Fruit fly (Drosophila melanogaster) whole organism, embryonic: ENCODE results near the gene MICU3.

Experiments
- Antp ChIP-seq: fragments of 200-800 bp; sonication (Bioruptor generic); optimal IDR thresholded peaks from 3 replicates; lab custom pipeline; 2016; ENCODE audit warnings: missing biosample characterization, missing genetic modification characterization
- B-H2 ChIP-seq: fragments of 200-800 bp; sonication (Bioruptor generic); optimal IDR thresholded peaks from 2 replicates; lab custom pipeline; 2018; ENCODE audit warnings: missing biosample characterization, mild to moderate bottlenecking, missing genetic modification characterization
- CG11247 ChIP-seq: fragments of 200-800 bp; sonication (Bioruptor generic); IDR thresholded peaks from 2 replicates; pipeline ENCODE4 v1.3.6; 2022; ENCODE audit warnings: missing biosample characterization, missing genetic modification characterization
- CG12236 ChIP-seq: fragments of 200-800 bp; sonication (Bioruptor generic); optimal IDR thresholded peaks from 2 replicates; lab custom pipeline; 2016; ENCODE audit warnings: missing biosample characterization, missing genetic modification characterization
- CG1233 ChIP-seq: fragments of 200-800 bp; sonication (Bioruptor generic); optimal IDR thresholded peaks from 4 replicates; lab custom pipeline; 2018; ENCODE audit warnings: missing biosample characterization, mild to moderate bottlenecking, missing genetic modification characterization
- CG14860 ChIP-seq: fragments of 200-800 bp; sonication (Bioruptor generic); IDR thresholded peaks from 3 replicates; pipeline ENCODE4 v1.3.6; 2022; ENCODE audit warnings: missing biosample characterization, missing genetic modification characterization; ENCODE audit not compliant: partially characterized antibody
- CG15073 ChIP-seq: fragments of 200-800 bp; sonication (Bioruptor generic); optimal IDR thresholded peaks from 2 replicates; lab custom pipeline; 2016; ENCODE audit warnings: missing biosample characterization, missing genetic modification characterization
- CG16813 ChIP-seq: fragments of 200-800 bp; sonication (Bioruptor generic); IDR thresholded peaks from 3 replicates; pipeline ENCODE4 v1.3.6; 2022; ENCODE audit warnings: missing biosample characterization, missing genetic modification characterization; ENCODE audit not compliant: partially characterized antibody
- CG17359 ChIP-seq: fragments of 200-800 bp; sonication (Bioruptor generic); optimal IDR thresholded peaks from 3 replicates; lab custom pipeline; 2018; ENCODE audit warnings: missing biosample characterization, mild to moderate bottlenecking, missing genetic modification characterization, moderate library complexity
- CG1792 ChIP-seq: fragments of 200-800 bp; sonication (Bioruptor generic); optimal IDR thresholded peaks from 2 replicates; lab custom pipeline; 2016; ENCODE audit warnings: missing biosample characterization, missing genetic modification characterization
- CG18011 ChIP-seq: fragments of 200-800 bp; sonication (Bioruptor generic); optimal IDR thresholded peaks from 2 replicates; lab custom pipeline; 2017; ENCODE audit warnings: missing biosample characterization, missing genetic modification characterization, mild to moderate bottlenecking, moderate library complexity, missing genotype
- CG30403 ChIP-seq: fragments of 200-800 bp; sonication (Bioruptor generic); optimal IDR thresholded peaks from 3 replicates; lab custom pipeline; 2016; ENCODE audit warnings: missing biosample characterization, missing genetic modification characterization
- CG3407 ChIP-seq: fragments of 200-800 bp; sonication (Bioruptor generic); optimal IDR thresholded peaks from 2 replicates; lab custom pipeline; 2018; ENCODE audit warnings: missing biosample characterization, mild to moderate bottlenecking, missing genetic modification characterization
- CG3838 ChIP-seq: fragments of 200-800 bp; sonication (Bioruptor generic); optimal IDR thresholded peaks from 3 replicates; lab custom pipeline; 2016; ENCODE audit warnings: missing biosample characterization, missing genetic modification characterization
- CG42726 ChIP-seq: fragments of 200-800 bp; sonication (Bioruptor generic); IDR thresholded peaks from 2 replicates; pipeline ENCODE4 v1.3.6; 2022; ENCODE audit warnings: missing biosample characterization, missing genetic modification characterization; ENCODE audit not compliant: partially characterized antibody
- CG4404 ChIP-seq: fragments of 200-800 bp; sonication (Bioruptor generic); IDR thresholded peaks from 2 replicates; pipeline ENCODE4 v1.3.6; 2022; ENCODE audit warnings: missing biosample characterization, missing genetic modification characterization
- CG4854 ChIP-seq: fragments of 200-800 bp; sonication (Bioruptor generic); optimal IDR thresholded peaks from 2 replicates; lab custom pipeline; 2016; ENCODE audit warnings: missing biosample characterization, missing genetic modification characterization, inconsistent platforms
- CG5953 ChIP-seq: fragments of 200-800 bp; sonication (Bioruptor generic); IDR thresholded peaks from 2 replicates; pipeline ENCODE4 v1.3.6; 2022; ENCODE audit warnings: missing biosample characterization, missing genetic modification characterization
- CG6175 ChIP-seq: fragments of 200-800 bp; sonication (Bioruptor generic); IDR thresholded peaks from 3 replicates; pipeline ENCODE4 v1.3.6; 2022; ENCODE audit warnings: missing biosample characterization, missing genetic modification characterization
- CG7357 ChIP-seq: fragments of 200-800 bp; sonication (Bioruptor generic); IDR thresholded peaks from 3 replicates; pipeline ENCODE4 v1.3.6; 2022; ENCODE audit warnings: missing biosample characterization, missing genetic modification characterization
- CG8089 ChIP-seq: fragments of 200-800 bp; sonication (Bioruptor generic); optimal IDR thresholded peaks from 3 replicates; lab custom pipeline; 2016; ENCODE audit warnings: missing biosample characterization, missing genetic modification characterization
- CG9609 ChIP-seq: fragments of 200-800 bp; sonication (Bioruptor generic); optimal IDR thresholded peaks from 3 replicates; lab custom pipeline; 2016; ENCODE audit warnings: missing biosample characterization, missing genetic modification characterization
- CG9797 ChIP-seq: fragments of 200-800 bp; sonication (Bioruptor generic); optimal IDR thresholded peaks from 3 replicates; lab custom pipeline; 2018; ENCODE audit warnings: missing biosample characterization, mild to moderate bottlenecking, missing genetic modification characterization
- CG9932 ChIP-seq: fragments of 200-800 bp; sonication (Bioruptor generic); IDR thresholded peaks from 2 replicates; pipeline ENCODE4 v1.3.6; 2022; ENCODE audit warnings: missing biosample characterization, missing genetic modification characterization
- Doc3 ChIP-seq: fragments of 200-800 bp; sonication (Bioruptor generic); IDR thresholded peaks from 3 replicates; pipeline ENCODE4 v1.3.6; 2022; ENCODE audit warnings: missing biosample characterization, missing genetic modification characterization; ENCODE audit not compliant: partially characterized antibody
- E2f1 ChIP-seq: fragments of 200-800 bp; sonication (Bioruptor generic); IDR thresholded peaks from 2 replicates; pipeline ENCODE4 v1.3.6; 2022; ENCODE audit warnings: missing biosample characterization, missing genetic modification characterization
- E2f2 ChIP-seq: fragments of 200-800 bp; sonication (Bioruptor generic); IDR thresholded peaks from 2 replicates; pipeline ENCODE4 v1.3.6; 2022; ENCODE audit warnings: missing biosample characterization, missing genetic modification characterization
- HLH3B ChIP-seq: fragments of 200-800 bp; sonication (Bioruptor generic); IDR thresholded peaks from 2 replicates; pipeline ENCODE4 v1.3.6; 2022; ENCODE audit warnings: missing biosample characterization, missing genetic modification characterization
- HmgD ChIP-seq: fragments of 200-800 bp; sonication (Bioruptor generic); optimal IDR thresholded peaks from 3 replicates; lab custom pipeline; 2016; ENCODE audit warnings: missing biosample characterization, missing genetic modification characterization
- Hr78 ChIP-seq, 2 experiments: fragments of 200-800 bp in 1 of 2; fragments of >200 bp in 1 of 2; sonication (Bioruptor generic) in 1 of 2; optimal IDR thresholded peaks; 2 replicates each; lab custom pipeline; 2017 to 2019; ENCODE audit warnings: missing biosample characterization in 2 of 2, missing genetic modification characterization in 2 of 2, mild to moderate bottlenecking in 1 of 2, moderate library complexity in 1 of 2
- Myb ChIP-seq: fragments of 200-800 bp; sonication (Bioruptor generic); optimal IDR thresholded peaks from 2 replicates; lab custom pipeline; 2016; ENCODE audit warnings: missing biosample characterization, missing genetic modification characterization
- Sin3A ChIP-seq: fragments of >200 bp; optimal IDR thresholded peaks from 2 replicates; lab custom pipeline; 2018
- TFAM ChIP-seq: fragments of 200-800 bp; sonication (Bioruptor generic); optimal IDR thresholded peaks from 2 replicates; lab custom pipeline; 2017; ENCODE audit warnings: missing biosample characterization, missing genetic modification characterization, inconsistent platforms
- Tbp ChIP-seq: fragments of >200 bp; optimal IDR thresholded peaks from 2 replicates; lab custom pipeline; 2018; ENCODE audit warnings: missing biosample characterization, missing genetic modification characterization
- crc ChIP-seq: fragments of 200-800 bp; sonication (Bioruptor generic); optimal IDR thresholded peaks from 2 replicates; lab custom pipeline; 2016; ENCODE audit warnings: missing biosample characterization, missing genetic modification characterization
- cwo ChIP-seq: fragments of 200-800 bp; sonication (Bioruptor generic); optimal IDR thresholded peaks from 3 replicates; lab custom pipeline; 2017; ENCODE audit warnings: missing biosample characterization, missing genetic modification characterization, mild to moderate bottlenecking, moderate library complexity, missing genetic modification reagents
- da ChIP-seq: fragments of 200-800 bp; sonication (Bioruptor generic); optimal IDR thresholded peaks from 2 replicates; lab custom pipeline; 2016; ENCODE audit warnings: missing biosample characterization, missing genetic modification characterization
- dati ChIP-seq: fragments of 200-800 bp; sonication (Bioruptor generic); IDR thresholded peaks from 2 replicates; pipeline ENCODE4 v1.3.6; 2022; ENCODE audit warnings: missing biosample characterization, missing genetic modification characterization
- disco-r ChIP-seq: fragments of 200-800 bp; sonication (Bioruptor generic); optimal IDR thresholded peaks from 2 replicates; lab custom pipeline; 2016; ENCODE audit warnings: missing biosample characterization, missing genetic modification characterization
- en ChIP-seq: fragments of 200-800 bp; sonication (Bioruptor generic); optimal IDR thresholded peaks from 2 replicates; lab custom pipeline; 2016; ENCODE audit warnings: missing biosample characterization, missing genetic modification characterization
- fd3F ChIP-seq: fragments of 200-800 bp; sonication (Bioruptor generic); optimal IDR thresholded peaks from 2 replicates; lab custom pipeline; 2018; ENCODE audit warnings: missing biosample characterization, mild to moderate bottlenecking, missing genetic modification characterization, moderate library complexity
- h ChIP-seq: fragments of >200 bp; optimal IDR thresholded peaks from 2 replicates; lab custom pipeline; 2017
- lab ChIP-seq: fragments of 200-800 bp; sonication (Bioruptor generic); optimal IDR thresholded peaks from 3 replicates; lab custom pipeline; 2017; ENCODE audit warnings: missing biosample characterization, missing genetic modification characterization, mild to moderate bottlenecking, moderate library complexity, missing genetic modification reagents
- lilli ChIP-seq: fragments of 200-800 bp; sonication (Bioruptor generic); optimal IDR thresholded peaks from 3 replicates; lab custom pipeline; 2016; ENCODE audit warnings: missing biosample characterization, missing genetic modification characterization
- nom ChIP-seq: fragments of 200-800 bp; sonication (Bioruptor generic); optimal IDR thresholded peaks from 2 replicates; lab custom pipeline; 2017; ENCODE audit warnings: missing biosample characterization, missing genetic modification characterization, mild to moderate bottlenecking, moderate library complexity, missing genetic modification reagents
- pan ChIP-seq, 4 experiments: fragments of >200 bp in 3 of 4; fragments of 200-800 bp in 1 of 4; sonication (Bioruptor generic) in 1 of 4; optimal IDR thresholded peaks in 3 of 4; IDR thresholded peaks in 1 of 4; 2 replicates each; pipeline versions ENCODE4 v1.3.6 to Lab custom; 2017 to 2022; ENCODE audit warnings: missing biosample characterization in 2 of 4, missing genetic modification characterization in 2 of 4, mixed read lengths in 1 of 4
- pum ChIP-seq: fragments of 200-800 bp; sonication (Bioruptor generic); optimal IDR thresholded peaks from 2 replicates; lab custom pipeline; 2016; ENCODE audit warnings: missing biosample characterization, missing genetic modification characterization
- row ChIP-seq: fragments of 200-800 bp; sonication (Bioruptor generic); IDR thresholded peaks from 3 replicates; pipeline ENCODE4 v1.3.6; 2022; ENCODE audit warnings: missing biosample characterization, missing genetic modification characterization
- sd ChIP-seq: fragments of 200-800 bp; sonication (Bioruptor generic); optimal IDR thresholded peaks from 3 replicates; lab custom pipeline; 2018; ENCODE audit warnings: missing biosample characterization, mild to moderate bottlenecking, missing genetic modification characterization, moderate library complexity
- tio ChIP-seq: fragments of 200-800 bp; sonication (Bioruptor generic); optimal IDR thresholded peaks from 2 replicates; lab custom pipeline; 2017; ENCODE audit warnings: missing biosample characterization, missing genetic modification characterization, inconsistent platforms
- z ChIP-seq: fragments of 200-800 bp; sonication (Bioruptor generic); IDR thresholded peaks from 3 replicates; pipeline ENCODE4 v1.3.6; 2022; ENCODE audit warnings: missing biosample characterization, missing genetic modification characterization
- zfh2 ChIP-seq: fragments of 200-800 bp; sonication (Bioruptor generic); optimal IDR thresholded peaks from 2 replicates; lab custom pipeline; 2016; ENCODE audit warnings: missing biosample characterization, missing genetic modification characterization

Gene MICU3

DNA sequence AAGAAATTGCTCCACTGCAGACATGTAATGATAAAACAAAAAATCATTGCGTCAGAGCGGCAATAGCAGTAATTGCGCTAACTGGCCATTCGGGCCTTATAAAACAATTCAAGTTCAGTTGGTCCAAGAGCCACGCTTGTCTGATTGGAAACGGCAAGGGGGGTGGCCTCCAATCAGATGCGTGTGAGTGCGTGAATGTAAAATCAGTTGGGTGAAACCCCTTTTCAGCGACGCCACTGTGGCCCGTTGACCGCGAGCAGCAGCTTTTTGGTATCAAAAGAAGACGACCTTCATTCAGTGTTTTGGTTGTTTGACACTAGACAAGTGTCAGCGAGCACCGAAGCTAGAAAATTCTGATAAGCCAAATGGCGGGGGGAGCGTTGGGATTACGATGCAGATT, 55.2 kb downstream of the MICU3 start (continued):
- no peak for TF ChIP-seq Doc3
- no peak for TF ChIP-seq CG15073 (GFP tag; lab: Kevin White, UChicago)
- TF ChIP-seq z (GFP tag; lab: Robert Waterston, UW) = no peak
- TF ChIP-seq pum = no peak
- TF ChIP-seq CG14860 (GFP tag; lab: Robert Waterston, UW) = no peak
- no peak for TF ChIP-seq CG16813 (GFP tag; lab: Robert Waterston, UW)
- no peak for TF ChIP-seq Sin3A (lab: Kevin White, UChicago)
- TF ChIP-seq zfh2 = no peak
- no peak for TF ChIP-seq CG9609 (GFP tag; lab: Kevin White, UChicago)
- no peak for TF ChIP-seq da (GFP tag; lab: Kevin White, UChicago)
- no peak for TF ChIP-seq pan (optimal IDR thresholded peaks at IDR 0.05; lab: Kevin White, UChicago)
- peak in 1 of 2 experiments; percentile 44 for TF ChIP-seq pan (GFP tag; optimal IDR thresholded peaks at IDR 0.05 in 1 of 2, IDR thresholded peaks at IDR 0.05 in 1 of 2)
- TF ChIP-seq CG9797 (GFP tag; lab: Kevin White, UChicago) = no peak
- no peak for TF ChIP-seq sd
- no peak for TF ChIP-seq nom (GFP tag; lab: Kevin White, UChicago)
- TF ChIP-seq CG1233 = no peak
- no peak for TF ChIP-seq CG4854 (GFP tag; lab: Kevin White, UChicago)
- no peak for TF ChIP-seq E2f1
- no peak for TF ChIP-seq CG8089
- no peak for TF ChIP-seq CG42726 (GFP tag; lab: Robert Waterston, UW)
- TF ChIP-seq row (GFP tag; lab: Robert Waterston, UW) = peak; percentile 58; the same call in 2 of the 3 replicates
- TF ChIP-seq lilli = peak; percentile 7
- TF ChIP-seq CG6175 = 0 out of 3 replicates have a peak, but pooled peaks have one; percentile 24
- no peak for TF ChIP-seq B-H2 (GFP tag; lab: Kevin White, UChicago)
- no peak for TF ChIP-seq tio (GFP tag; lab: Kevin White, UChicago)
- no peak for TF ChIP-seq TFAM
- no peak for TF ChIP-seq Hr78 (GFP tag; optimal IDR thresholded peaks at IDR 0.05; lab: Kevin White, UChicago)
- TF ChIP-seq Antp (GFP tag; lab: Kevin White, UChicago) = peak; percentile 11
- no peak for TF ChIP-seq CG5953
- no peak for TF ChIP-seq HLH3B
- peak; percentile 35 for TF ChIP-seq CG9932 (GFP tag; lab: Robert Waterston, UW)
- no peak for TF ChIP-seq CG18011 (GFP tag; lab: Kevin White, UChicago)
- TF ChIP-seq en (GFP tag; lab: Kevin White, UChicago) = no peak
- TF ChIP-seq CG11247 (GFP tag; lab: Robert Waterston, UW) = peak; percentile 42; the same call in 1 of the 2 replicates
- TF ChIP-seq CG7357 (GFP tag; lab: Robert Waterston, UW) = no peak
- TF ChIP-seq E2f2 (GFP tag; lab: Robert Waterston, UW) = no peak
- TF ChIP-seq CG1792 (GFP tag; lab: Kevin White, UChicago) = no peak
- no peak for TF ChIP-seq CG3407 (GFP tag; lab: Kevin White, UChicago)
- TF ChIP-seq cwo (GFP tag; lab: Kevin White, UChicago) = no peak
- TF ChIP-seq HmgD (GFP tag; lab: Kevin White, UChicago) = no peak
- no peak for TF ChIP-seq CG4404 (GFP tag; lab: Robert Waterston, UW)
- no peak for TF ChIP-seq CG17359 (tag; lab: Kevin White, UChicago)
- no peak for TF ChIP-seq dati (GFP tag; lab: Robert Waterston, UW)
- TF ChIP-seq lab = no peak
- TF ChIP-seq Tbp (GFP tag; lab: Kevin White, UChicago) = no peak
- TF ChIP-seq disco-r = no peak
- no peak for TF ChIP-seq Myb (GFP tag; lab: Kevin White, UChicago)
- TF ChIP-seq CG12236 (GFP tag; lab: Kevin White, UChicago) = no peak
- TF ChIP-seq CG30403 = no peak
- TF ChIP-seq crc = no peak
- TF ChIP-seq h (lab: Kevin White, UChicago) = no peak
- no peak for TF ChIP-seq CG3838
- TF ChIP-seq fd3F (GFP tag; lab: Kevin White, UChicago) = no peak
